Fruit fly (Drosophila melanogaster): ENCODE measurements around the gene chico.

Gene chico

DNA sequence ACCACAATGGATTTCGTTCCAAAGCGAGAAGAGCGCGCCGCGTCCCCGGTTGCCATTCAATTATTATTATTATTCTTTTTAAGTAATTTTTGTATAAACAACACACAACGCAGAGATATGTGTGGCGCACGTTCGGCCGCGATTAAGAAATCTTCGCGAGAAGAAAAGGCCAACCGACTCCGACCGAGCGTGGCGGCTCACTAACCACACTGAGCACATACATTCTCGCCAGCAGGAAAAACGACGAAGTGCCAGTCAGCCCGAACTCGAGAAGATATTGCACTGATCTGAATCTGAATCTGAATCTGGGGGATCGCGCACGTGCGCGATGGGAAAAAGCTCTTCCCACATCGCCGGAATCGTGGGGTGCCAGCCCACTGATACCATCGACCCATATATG lies 48.0 kb downstream of the chico start, which contains the start of gene Sur:
Gene Sur (minus strand): TSS at position 207 of the 400 bp plus-strand sequence.
- TF ChIP-seq noc (tag; optimal IDR thresholded peaks at IDR 0.05): no peak
